Fruit fly (Drosophila melanogaster) whole organism, adult: ENCODE results near the gene CG43630.
A peak's percentile ranks its signal among the peaks of the same experiment; 100 is the strongest.

ENCODE experiments used
- CG11617 ChIP-seq: fragments of 200-800 bp; sonication (Bioruptor generic); optimal IDR thresholded peaks from 2 replicates; lab custom pipeline; 2017; ENCODE audit warnings: mild to moderate bottlenecking, missing biosample characterization, missing genetic modification reagents, missing genetic modification characterization
- CG14711 ChIP-seq: fragments of 200-800 bp; sonication (Bioruptor generic); optimal IDR thresholded peaks from 2 replicates; lab custom pipeline; 2018; ENCODE audit warnings: missing biosample characterization, mild to moderate bottlenecking, missing genetic modification characterization, moderate library complexity
- CG1620 ChIP-seq: fragments of 200-800 bp; sonication (Bioruptor generic); optimal IDR thresholded peaks from 2 replicates; lab custom pipeline; 2016; ENCODE audit warnings: missing biosample characterization, missing genetic modification characterization
- CG33017 ChIP-seq: fragments of 200-800 bp; sonication (Bioruptor generic); optimal IDR thresholded peaks from 2 replicates; lab custom pipeline; 2018; ENCODE audit warnings: missing biosample characterization, mild to moderate bottlenecking, missing genetic modification characterization, moderate library complexity
- CG5204 ChIP-seq: fragments of 200-800 bp; sonication (Bioruptor generic); optimal IDR thresholded peaks from 2 replicates; lab custom pipeline; 2016; ENCODE audit warnings: missing biosample characterization, missing genetic modification characterization
- CG7101 ChIP-seq: fragments of 200-800 bp; sonication (Bioruptor generic); optimal IDR thresholded peaks from 2 replicates; lab custom pipeline; 2018; ENCODE audit warnings: missing biosample characterization, mild to moderate bottlenecking, missing genetic modification characterization, moderate library complexity
- Clk ChIP-seq: fragments of 200-800 bp; sonication (Bioruptor generic); optimal IDR thresholded peaks from 2 replicates; lab custom pipeline; 2017; ENCODE audit warnings: missing biosample characterization, missing genetic modification characterization
- Crg-1 ChIP-seq: fragments of 200-800 bp; sonication (Bioruptor generic); optimal IDR thresholded peaks from 2 replicates; lab custom pipeline; 2016; ENCODE audit warnings: missing biosample characterization, missing genetic modification characterization
- Mnt ChIP-seq: fragments of 200-800 bp; sonication (Bioruptor generic); optimal IDR thresholded peaks from 2 replicates; lab custom pipeline; 2016; ENCODE audit warnings: missing biosample characterization, mild to moderate bottlenecking, missing genetic modification characterization
- cic ChIP-seq: fragments of 200-800 bp; sonication (Bioruptor generic); optimal IDR thresholded peaks from 2 replicates; lab custom pipeline; 2017; ENCODE audit warnings: missing biosample characterization, mild to moderate bottlenecking, missing genetic modification characterization, moderate library complexity
- kay ChIP-seq: fragments of 200-800 bp; sonication (Bioruptor generic); peaks from one replicate; lab custom pipeline; 2016; ENCODE audit warnings: missing biosample characterization, missing genetic modification characterization, borderline replicate concordance

- peak; percentile 94 for TF ChIP-seq kay (GFP tag; lab: Kevin White, UChicago)
- TF ChIP-seq CG33017 (tag; lab: Kevin White, UChicago): no peak
- peak; percentile 26 for TF ChIP-seq Mnt
- peak; percentile 70 for TF ChIP-seq cic (GFP tag; lab: Kevin White, UChicago)
- no peak for TF ChIP-seq CG7101 (tag; lab: Kevin White, UChicago)
- TF ChIP-seq CG1620 (GFP tag; lab: Kevin White, UChicago): no peak
- no peak for TF ChIP-seq CG14711 (tag; lab: Kevin White, UChicago)
- TF ChIP-seq Clk (GFP tag; lab: Kevin White, UChicago): no peak
- TF ChIP-seq Crg-1 (GFP tag; lab: Kevin White, UChicago): no peak
- TF ChIP-seq CG11617: no peak
- TF ChIP-seq CG5204 (GFP tag; lab: Kevin White, UChicago): peak; percentile 23
Measured at dm6 chr3R:12720344-12721200, 44.5 kb upstream of the CG43630 start.
